Fruit fly (Drosophila melanogaster): Measurements from ENCODE around the gene C3G.

DNA sequence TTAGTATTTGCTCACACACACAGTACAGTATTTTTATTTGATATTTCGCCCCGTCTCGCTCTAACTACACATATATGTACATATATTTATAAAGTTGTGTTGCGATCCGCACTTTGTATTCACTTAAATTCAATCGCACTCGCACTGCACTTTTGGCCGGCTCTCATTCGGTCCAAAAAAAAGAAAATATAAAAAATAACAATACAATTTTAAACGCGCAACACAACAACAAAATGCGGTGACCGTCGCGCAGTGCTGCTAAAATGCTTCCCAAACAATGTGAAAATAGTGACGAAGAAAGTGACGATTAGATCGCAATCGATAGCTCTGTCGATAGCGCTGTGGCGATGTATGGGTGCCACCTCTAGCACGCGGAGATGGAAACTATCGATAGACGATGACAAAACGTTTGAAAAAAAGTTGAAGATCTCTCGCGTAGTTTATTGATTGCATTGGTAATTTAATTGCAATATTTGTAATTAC lies at the start of gene C3G, which contains the start of gene pod1:
- TF ChIP-seq h (optimal IDR thresholded peaks at IDR 0.05) (no peak), psq (optimal IDR thresholded peaks at IDR 0.05) (no peak)

Data from Kc167 (cell line).